Fruit fly (Drosophila melanogaster): ENCODE data around the gene santa-maria.

The santa-maria gene

dm6 chr2L:7401627-7402026 is 49.4 kb downstream of the santa-maria start (continued):
- TF ChIP-seq CG15269 (tag; optimal IDR thresholded peaks at IDR 0.05) (peak; percentile 78), Six4 (GFP tag; optimal IDR thresholded peaks at IDR 0.05) (peak; percentile 2), gsb (GFP tag; IDR thresholded peaks at IDR 0.05) (peak; percentile 46), Hr39 (optimal IDR thresholded peaks at IDR 0.05) (no peak), CG3065 (GFP tag; optimal IDR thresholded peaks at IDR 0.05) (no peak), CG8765 (GFP tag; IDR thresholded peaks at IDR 0.05) (no peak; the same call in 1 of the 2 replicates), seq (GFP tag; IDR thresholded peaks at IDR 0.05) (peak; percentile 54; the same call in 1 of the 2 replicates), bcd (GFP tag; optimal IDR thresholded peaks at IDR 0.05) (peak; percentile 57), CG15601 (tag; optimal IDR thresholded peaks at IDR 0.05) (peak; percentile 51), CG18599 (GFP tag; optimal IDR thresholded peaks at IDR 0.05) (peak; percentile 69), cg (GFP tag; optimal IDR thresholded peaks at IDR 0.05) (no peak), jigr1 (GFP tag; IDR thresholded peaks at IDR 0.05) (peak; percentile 59; the same call in 1 of the 3 replicates), ftz-f1 (GFP tag; optimal IDR thresholded peaks at IDR 0.05) (no peak), E2f2 (GFP tag; IDR thresholded peaks at IDR 0.05) (peak; percentile 32; the same call in 1 of the 2 replicates), CG14860 (GFP tag; IDR thresholded peaks at IDR 0.05; ENCODE audit: partially characterized antibody) (no peak), her (GFP tag; optimal IDR thresholded peaks at IDR 0.05) (no peak), CG31441 (GFP tag; IDR thresholded peaks at IDR 0.05) (peak; percentile 71), grn (GFP tag; optimal IDR thresholded peaks at IDR 0.05) (no peak), Adf1 (GFP tag; IDR thresholded peaks at IDR 0.05) (peak; percentile 58), ssp (GFP tag; IDR thresholded peaks at IDR 0.05) (peak; percentile 54), Usf (GFP tag; optimal IDR thresholded peaks at IDR 0.05) (peak; percentile 23), stwl (tag; optimal IDR thresholded peaks at IDR 0.05) (no peak), CG2875 (GFP tag; optimal IDR thresholded peaks at IDR 0.05) (no peak), toy (GFP tag; IDR thresholded peaks at IDR 0.05) (peak; percentile 46; the same call in 1 of the 2 replicates), schlank (tag; optimal IDR thresholded peaks at IDR 0.05) (peak; percentile 27), wor (GFP tag; IDR thresholded peaks at IDR 0.05) (peak; percentile 61), tap (tag; optimal IDR thresholded peaks at IDR 0.05) (peak; percentile 83), CG6689 (GFP tag; IDR thresholded peaks at IDR 0.05) (peak; percentile 78), CG10543 (GFP tag; optimal IDR thresholded peaks at IDR 0.05) (peak; percentile 67), Dip2 (GFP tag; IDR thresholded peaks at IDR 0.05) (no peak), tin (GFP tag; optimal IDR thresholded peaks at IDR 0.05) (peak; percentile 54), btn (GFP tag; optimal IDR thresholded peaks at IDR 0.05) (no peak), CG11695 (GFP tag; IDR thresholded peaks at IDR 0.05) (peak; percentile 65; the same call in 2 of the 3 replicates), zfh1 (GFP tag; IDR thresholded peaks at IDR 0.05) (peak; percentile 77; the same call in 2 of the 3 replicates), twi (tag; optimal IDR thresholded peaks at IDR 0.05) (peak; percentile 57), Abd-B (GFP tag; optimal IDR thresholded peaks at IDR 0.05) (peak; percentile 45), cas (GFP tag; IDR thresholded peaks at IDR 0.05) (no peak), CG2116 (GFP tag; optimal IDR thresholded peaks at IDR 0.05) (peak; percentile 9), CG12769 (tag; optimal IDR thresholded peaks at IDR 0.05) (peak; percentile 71), CG30403 (GFP tag; optimal IDR thresholded peaks at IDR 0.05) (peak; percentile 62), CG18011 (GFP tag; optimal IDR thresholded peaks at IDR 0.05) (no peak), CG17385 (GFP tag; optimal IDR thresholded peaks at IDR 0.05) (peak; percentile 65), CHES-1-like (GFP tag; optimal IDR thresholded peaks at IDR 0.05) (peak; percentile 19), Oli (tag; optimal IDR thresholded peaks at IDR 0.05) (peak; percentile 66), corto (GFP tag; optimal IDR thresholded peaks at IDR 0.05) (no peak), nau (GFP tag; optimal IDR thresholded peaks at IDR 0.05) (no peak), CG31224 (GFP tag; IDR thresholded peaks at IDR 0.05) (peak; percentile 63), CG3847 (GFP tag; IDR thresholded peaks at IDR 0.05) (peak; percentile 76), sens-2 (GFP tag; IDR thresholded peaks at IDR 0.05) (peak; percentile 38; the same call in 1 of the 2 replicates), dmrt99B (tag; optimal IDR thresholded peaks at IDR 0.05) (peak; percentile 83), gcm (GFP tag; optimal IDR thresholded peaks at IDR 0.05) (peak; percentile 57)
